Fruit fly (Drosophila melanogaster): Measurements from ENCODE around the gene Mst36Fa.

Gene Mst36Fa

DNA sequence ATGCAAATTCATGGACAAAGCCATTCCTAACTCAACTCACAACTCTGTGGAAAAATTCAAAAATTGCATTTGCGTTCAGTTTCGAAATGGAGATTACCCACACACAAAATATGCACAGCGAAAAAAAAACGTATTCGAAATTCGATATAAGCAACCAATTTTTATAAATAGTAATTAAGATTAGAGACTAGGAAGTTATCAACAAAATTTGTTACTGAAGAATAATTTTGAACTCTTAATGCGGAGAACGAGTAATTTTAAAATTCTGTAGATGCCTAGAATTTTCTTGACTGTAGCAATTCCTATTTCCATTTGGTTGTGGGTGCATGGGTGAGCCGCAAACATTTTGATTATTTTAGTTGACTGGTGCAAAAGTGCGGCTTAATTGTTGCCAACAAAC is 13.4 kb downstream of the Mst36Fa start (continued):
- TF ChIP-seq achi (GFP tag; optimal IDR thresholded peaks at IDR 0.05) (no peak), net (GFP tag; optimal IDR thresholded peaks at IDR 0.05) (peak; percentile 24), fd85E (GFP tag; optimal IDR thresholded peaks at IDR 0.05) (no peak), fkh (GFP tag; optimal IDR thresholded peaks at IDR 0.05) (no peak), CG9139 (GFP tag; optimal IDR thresholded peaks at IDR 0.05) (no peak), svp (GFP tag) (peak; percentile 70), CG6276 (GFP tag; optimal IDR thresholded peaks at IDR 0.05) (peak; percentile 22), CG34406 (GFP tag; optimal IDR thresholded peaks at IDR 0.05) (no peak), eg (GFP tag; IDR thresholded peaks at IDR 0.05) (peak; percentile 57), fd59A (GFP tag; optimal IDR thresholded peaks at IDR 0.05) (no peak), CG8319 (GFP tag; optimal IDR thresholded peaks at IDR 0.05) (no peak), Sox14 (GFP tag; optimal IDR thresholded peaks at IDR 0.05) (peak; percentile 19), Hr38 (GFP tag; optimal IDR thresholded peaks at IDR 0.05) (no peak), Blimp-1 (GFP tag; optimal IDR thresholded peaks at IDR 0.05) (no peak), Hr4 (GFP tag; optimal IDR thresholded peaks at IDR 0.05) (peak; percentile 56), CG11762 (GFP tag; optimal IDR thresholded peaks at IDR 0.05; ENCODE audit: insufficient read depth) (no peak), CG6163 (GFP tag; IDR thresholded peaks at IDR 0.05) (peak; percentile 52; the same call in 2 of the 3 replicates), Hr39 (GFP tag; optimal IDR thresholded peaks at IDR 0.05) (no peak), esn (GFP tag; optimal IDR thresholded peaks at IDR 0.05) (peak; percentile 39), CG3919 (GFP tag; optimal IDR thresholded peaks at IDR 0.05) (peak; percentile 18)

dm6 chr2L:18658108-18658507 is 18.7 kb downstream of the Mst36Fa start:
- TF ChIP-seq CG3919 (GFP tag; optimal IDR thresholded peaks at IDR 0.05) (no peak), Eip78C (GFP tag) (peak; percentile 61), lz (GFP tag; optimal IDR thresholded peaks at IDR 0.05) (no peak), CG3032 (tag; optimal IDR thresholded peaks at IDR 0.05) (no peak), Hr4 (GFP tag; optimal IDR thresholded peaks at IDR 0.05) (peak; percentile 1)

- peak; percentile 20 for TF ChIP-seq Eip78C (GFP tag)
- TF ChIP-seq CG32006 (GFP tag; optimal IDR thresholded peaks at IDR 0.05), result peak; percentile 6
- TF ChIP-seq svp (GFP tag), result peak; percentile 25
- TF ChIP-seq CG9139 (GFP tag; optimal IDR thresholded peaks at IDR 0.05), result no peak
- TF ChIP-seq CG11294 (GFP tag; IDR thresholded peaks at IDR 0.05), result no peak
- TF ChIP-seq Sox102F (GFP tag; optimal IDR thresholded peaks at IDR 0.05), result no peak
- peak; percentile 22; the same call in 1 of the 3 replicates for TF ChIP-seq eg (GFP tag; IDR thresholded peaks at IDR 0.05)
Observed at dm6 chr2L:18656691-18657237, 20.0 kb downstream of the Mst36Fa start.

dm6 chr2L:18653328-18653675 is 23.5 kb downstream of the Mst36Fa start:
- TF ChIP-seq CG8119 (GFP tag; IDR thresholded peaks at IDR 0.05) (peak; percentile 62; the same call in 2 of the 3 replicates), Ets96B (tag; optimal IDR thresholded peaks at IDR 0.05) (peak; percentile 85), CG11902 (GFP tag; optimal IDR thresholded peaks at IDR 0.05) (peak; percentile 78), esn (GFP tag; optimal IDR thresholded peaks at IDR 0.05) (peak; percentile 90), CG3032 (tag; optimal IDR thresholded peaks at IDR 0.05) (peak; percentile 82), cyc (GFP tag; optimal IDR thresholded peaks at IDR 0.05) (peak; percentile 94), Lpt (GFP tag; optimal IDR thresholded peaks at IDR 0.05) (no peak), CG6808 (GFP tag; optimal IDR thresholded peaks at IDR 0.05) (peak; percentile 73), Sox14 (GFP tag; optimal IDR thresholded peaks at IDR 0.05) (peak; percentile 84), OdsH (GFP tag; optimal IDR thresholded peaks at IDR 0.05) (peak; percentile 80), fkh (GFP tag; optimal IDR thresholded peaks at IDR 0.05) (no peak), CG6276 (GFP tag; optimal IDR thresholded peaks at IDR 0.05) (peak; percentile 28), Ets21C (GFP tag; optimal IDR thresholded peaks at IDR 0.05) (peak; percentile 90), Hr39 (GFP tag; optimal IDR thresholded peaks at IDR 0.05) (peak; percentile 87), CG11294 (GFP tag; IDR thresholded peaks at IDR 0.05) (no peak), Eip93F (GFP tag; optimal IDR thresholded peaks at IDR 0.05) (peak; percentile 61), Hr4 (GFP tag; optimal IDR thresholded peaks at IDR 0.05) (peak; percentile 63), Smox (GFP tag; optimal IDR thresholded peaks at IDR 0.05) (peak; percentile 92), fd85E (GFP tag; optimal IDR thresholded peaks at IDR 0.05) (no peak), pdm3 (GFP tag; optimal IDR thresholded peaks at IDR 0.05) (peak; percentile 83), svp (GFP tag) (peak; percentile 97), CG34406 (GFP tag; optimal IDR thresholded peaks at IDR 0.05) (peak; percentile 82), Sox15 (GFP tag; optimal IDR thresholded peaks at IDR 0.05) (peak; percentile 70), CG6792 (GFP tag; optimal IDR thresholded peaks at IDR 0.05) (peak; percentile 76), Hr38 (GFP tag; optimal IDR thresholded peaks at IDR 0.05) (no peak), Eip75B (GFP tag; optimal IDR thresholded peaks at IDR 0.05) (peak; percentile 76), dsx (GFP tag; optimal IDR thresholded peaks at IDR 0.05; ENCODE audit: poor library complexity, severe bottlenecking) (peak; percentile 85), CG15336 (GFP tag; IDR thresholded peaks at IDR 0.05) (peak; percentile 68; the same call in 1 of the 2 replicates), achi (GFP tag; optimal IDR thresholded peaks at IDR 0.05) (peak; percentile 85), CG6854 (GFP tag; optimal IDR thresholded peaks at IDR 0.05) (no peak), CG8319 (GFP tag; optimal IDR thresholded peaks at IDR 0.05) (peak; percentile 78), eg (GFP tag; IDR thresholded peaks at IDR 0.05) (peak; percentile 72; the same call in 2 of the 3 replicates)
